Worm (Caenorhabditis elegans): ENCODE data around the gene C17C3.24.

DNA sequence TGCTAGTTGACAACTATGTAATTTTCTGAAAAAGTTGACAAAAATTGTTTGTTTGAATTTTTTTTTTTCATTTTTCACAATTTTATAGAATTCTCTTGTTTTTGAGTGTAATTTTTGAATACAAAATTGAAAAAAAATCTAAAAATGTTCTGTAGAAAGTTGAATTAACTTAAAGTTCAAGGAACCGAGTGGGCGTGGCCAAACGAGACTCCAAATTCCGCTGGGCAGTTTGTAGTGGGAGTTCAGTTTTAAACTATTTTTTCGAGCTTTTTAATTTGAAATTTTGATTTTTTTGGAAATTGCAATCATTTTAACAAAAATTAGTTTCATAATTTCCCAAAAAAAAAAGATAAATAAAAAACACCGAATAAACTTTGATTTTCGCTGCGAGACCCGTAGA lies 4.5 kb downstream of the C17C3.24 start:
- TF ChIP-seq unc-62 (GFP tag; optimal IDR thresholded peaks at IDR 0.05) (no peak), ceh-83 (GFP tag; optimal IDR thresholded peaks at IDR 0.05) (no peak), ces-1 (GFP tag; optimal IDR thresholded peaks at IDR 0.05) (no peak), sptf-1 (tag; optimal IDR thresholded peaks at IDR 0.05) (no peak), pha-4 (tag; optimal IDR thresholded peaks at IDR 0.05) (no peak), mep-1 (tag; optimal IDR thresholded peaks at IDR 0.05) (no peak), ztf-11 (tag; optimal IDR thresholded peaks at IDR 0.05) (no peak), elt-3 (tag; optimal IDR thresholded peaks at IDR 0.05) (no peak), ceh-39 (tag; optimal IDR thresholded peaks at IDR 0.05) (no peak), ceh-43 (GFP tag; optimal IDR thresholded peaks at IDR 0.05) (no peak)
